Worm (Caenorhabditis elegans) whole organism, L1 larva: Measurements from ENCODE around the gene npr-19.
A peak's percentile ranks its signal among the peaks of the same experiment; 100 is the strongest.

Experiments used
- efl-1 ChIP-seq, 4 experiments: fragments of 150-350 bp; optimal IDR thresholded peaks in 3 of 4; peaks in 1 of 4; 1 replicate in 1 of 4; 2 replicates in 3 of 4; lab custom pipeline; 2014; ENCODE audit warnings: missing biosample characterization in 2 of 4, missing genetic modification characterization in 2 of 4, missing genetic modification reagents in 2 of 4
- grh-1 ChIP-seq: fragments of 200-800 bp; sonication (Bioruptor generic); IDR thresholded peaks from 2 replicates; pipeline ENCODE4 v1.3.6; 2022; ENCODE audit warnings: missing genetic modification reagents, missing genetic modification characterization, missing compliant biosample characterization
- mep-1 ChIP-seq: fragments of 150-350 bp; optimal IDR thresholded peaks from 2 replicates; lab custom pipeline; 2014; ENCODE audit warnings: missing biosample characterization, missing genetic modification characterization
- snpc-4 ChIP-seq: fragments of 150-350 bp; optimal IDR thresholded peaks from 2 replicates; lab custom pipeline; 2014; ENCODE audit warnings: missing biosample characterization, missing genetic modification characterization

The npr-19 gene

DNA sequence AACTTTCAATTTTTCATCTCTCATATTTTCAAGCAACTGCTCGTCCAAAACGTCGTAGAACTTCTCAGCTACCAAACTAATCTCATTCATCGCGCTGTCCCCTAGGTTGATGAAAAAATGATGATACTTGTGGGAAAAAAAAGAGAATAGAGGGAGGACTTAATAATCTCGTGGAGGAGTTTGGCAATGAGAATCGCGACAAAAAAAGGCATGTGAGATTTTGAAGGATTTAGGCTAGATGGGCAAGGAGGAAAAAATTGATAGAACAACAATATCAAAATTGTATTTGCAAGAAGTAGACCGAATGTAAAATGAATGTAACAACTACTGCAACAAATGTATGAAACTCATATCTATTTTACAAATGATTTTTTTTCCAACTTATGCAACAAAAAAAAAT lies 52.8 kb downstream of the npr-19 start, which contains the start of gene Y9C12A.1:
Gene Y9C12A.1 (minus strand): TSS at position 101 of the 400 bp plus-strand sequence.
- TF ChIP-seq mep-1 (tag; lab: Kevin White, UChicago): no peak

DNA sequence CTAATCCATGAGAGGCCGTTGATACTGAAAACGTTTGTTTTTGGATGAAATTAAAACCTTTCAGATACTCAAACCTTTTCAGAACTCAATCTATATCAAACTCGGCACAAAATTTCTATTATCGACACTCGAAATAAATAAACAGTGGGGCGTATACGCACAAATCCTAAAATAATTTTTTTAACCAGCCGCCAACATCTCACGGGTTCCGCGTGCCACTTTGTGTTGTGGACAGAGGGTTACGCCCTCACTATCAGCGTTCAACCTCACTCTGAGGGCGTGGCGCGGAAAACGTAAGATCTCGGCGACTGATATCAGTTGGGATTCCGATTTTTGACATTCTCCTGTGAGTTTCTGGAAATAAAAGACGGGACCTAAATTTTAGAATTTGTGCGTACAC lies 54.1 kb downstream of the npr-19 start:
- TF ChIP-seq snpc-4 (tag; lab: Kevin White, UChicago) (peak; percentile 59), efl-1 (optimal IDR thresholded peaks at IDR 0.05; lab: Kevin White, UChicago) (no peak), efl-1 (GFP tag; optimal IDR thresholded peaks at IDR 0.05 in 1 of 2; lab: Kevin White, UChicago) (peak in 1 of 2 experiments; percentile 21), grh-1 (no peak)
